Fruit fly (Drosophila melanogaster): Measurements from ENCODE around the gene CG3226.

Gene CG3226

dm6 chrX:6642593-6643257 is 11.3 kb downstream of the CG3226 start (continued):
- TF ChIP-seq CG12391 (tag; optimal IDR thresholded peaks at IDR 0.05) (peak; percentile 30), CG18011 (GFP tag; optimal IDR thresholded peaks at IDR 0.05) (no peak), CG43689 (GFP tag; IDR thresholded peaks at IDR 0.05) (no peak), PHDP (tag; optimal IDR thresholded peaks at IDR 0.05) (peak; percentile 2), CG2199 (GFP tag; IDR thresholded peaks at IDR 0.05) (no peak), ac (GFP tag; optimal IDR thresholded peaks at IDR 0.05) (no peak), mirr (GFP tag; optimal IDR thresholded peaks at IDR 0.05) (no peak), CG30403 (GFP tag; optimal IDR thresholded peaks at IDR 0.05) (peak; percentile 7), zen2 (GFP tag; IDR thresholded peaks at IDR 0.05; ENCODE audit: partially characterized antibody) (no peak), vfl (GFP tag; optimal IDR thresholded peaks at IDR 0.05) (no peak), sens-2 (GFP tag; IDR thresholded peaks at IDR 0.05) (no peak), MBD-R2 (GFP tag; IDR thresholded peaks at IDR 0.05) (no peak), CG11093 (GFP tag; IDR thresholded peaks at IDR 0.05) (0 out of 3 replicates have a peak, but pooled peaks have one; percentile 32), ATbp (GFP tag; optimal IDR thresholded peaks at IDR 0.05) (peak; percentile 16), jigr1 (GFP tag; IDR thresholded peaks at IDR 0.05) (no peak), Elba2 (GFP tag; optimal IDR thresholded peaks at IDR 0.05) (no peak), CG31441 (GFP tag; IDR thresholded peaks at IDR 0.05) (peak; percentile 43; the same call in 1 of the 2 replicates), sqz (GFP tag; optimal IDR thresholded peaks at IDR 0.05) (no peak), pum (GFP tag; optimal IDR thresholded peaks at IDR 0.05) (no peak), ewg (GFP tag; optimal IDR thresholded peaks at IDR 0.05) (peak; percentile 16), CG4328 (GFP tag; optimal IDR thresholded peaks at IDR 0.05) (no peak), CG1529 (GFP tag; optimal IDR thresholded peaks at IDR 0.05) (no peak), CG7786 (GFP tag; optimal IDR thresholded peaks at IDR 0.05) (no peak), vnd (GFP tag; IDR thresholded peaks at IDR 0.05; ENCODE audit: partially characterized antibody) (no peak), sima (GFP tag; optimal IDR thresholded peaks at IDR 0.05) (no peak), slou (GFP tag; optimal IDR thresholded peaks at IDR 0.05) (no peak), luna (GFP tag; optimal IDR thresholded peaks at IDR 0.05) (no peak), CG17829 (tag; optimal IDR thresholded peaks at IDR 0.05) (peak; percentile 44), CG9817 (tag; optimal IDR thresholded peaks at IDR 0.05) (no peak), Doc3 (GFP tag; IDR thresholded peaks at IDR 0.05; ENCODE audit: partially characterized antibody) (no peak), tap (tag; optimal IDR thresholded peaks at IDR 0.05) (no peak), CG6272 (GFP tag; IDR thresholded peaks at IDR 0.05) (no peak), CG4360 (GFP tag; IDR thresholded peaks at IDR 0.05) (no peak), ham (GFP tag; IDR thresholded peaks at IDR 0.05) (no peak), Myb (GFP tag; optimal IDR thresholded peaks at IDR 0.05) (no peak), pb (GFP tag; optimal IDR thresholded peaks at IDR 0.05) (no peak), her (GFP tag; optimal IDR thresholded peaks at IDR 0.05) (no peak), ase (GFP tag; IDR thresholded peaks at IDR 0.05) (no peak), CG6791 (GFP tag; IDR thresholded peaks at IDR 0.05; ENCODE audit: partially characterized antibody) (no peak), Atf3 (GFP tag; optimal IDR thresholded peaks at IDR 0.05) (no peak), lola (GFP tag; optimal IDR thresholded peaks at IDR 0.05) (peak in 1 of 3 experiments; percentile 42), bab2 (GFP tag; optimal IDR thresholded peaks at IDR 0.05) (peak; percentile 14), Dp (GFP tag; optimal IDR thresholded peaks at IDR 0.05) (no peak), HHEX (GFP tag; optimal IDR thresholded peaks at IDR 0.05) (no peak), CG18764 (GFP tag; optimal IDR thresholded peaks at IDR 0.05) (no peak), CG2875 (GFP tag; optimal IDR thresholded peaks at IDR 0.05) (no peak), CG9727 (GFP tag; optimal IDR thresholded peaks at IDR 0.05) (peak; percentile 4), sug (tag; optimal IDR thresholded peaks at IDR 0.05) (no peak), repo (GFP tag; optimal IDR thresholded peaks at IDR 0.05) (no peak), Sry-β (GFP tag; optimal IDR thresholded peaks at IDR 0.05) (no peak)

Measured in whole organism, embryonic.